Fruit fly (Drosophila melanogaster): ENCODE measurements around the gene CG4502.

CG4502 gene

dm6 chr2L:7154861-7155594 is 49.0 kb downstream of the CG4502 start (continued):
- TF ChIP-seq otp (GFP tag; IDR thresholded peaks at IDR 0.05) = 0 out of 3 replicates have a peak, but pooled peaks have one; percentile 21
- no peak for TF ChIP-seq zfh1 (GFP tag; IDR thresholded peaks at IDR 0.05)
- no peak for TF ChIP-seq pita (GFP tag; optimal IDR thresholded peaks at IDR 0.05)
- no peak for TF ChIP-seq disco-r (GFP tag; optimal IDR thresholded peaks at IDR 0.05)
- no peak for TF ChIP-seq fu2 (GFP tag; optimal IDR thresholded peaks at IDR 0.05)
- TF ChIP-seq Xbp1 (GFP tag; optimal IDR thresholded peaks at IDR 0.05) = peak; percentile 56
- peak; percentile 34 for TF ChIP-seq CG12219 (GFP tag; optimal IDR thresholded peaks at IDR 0.05)
- TF ChIP-seq Fer2 (tag; optimal IDR thresholded peaks at IDR 0.05) = no peak
- TF ChIP-seq CG2120 (GFP tag; optimal IDR thresholded peaks at IDR 0.05) = no peak
- no peak for TF ChIP-seq CG10321 (GFP tag; IDR thresholded peaks at IDR 0.05)
- TF ChIP-seq CG10654 (GFP tag; optimal IDR thresholded peaks at IDR 0.05) = no peak
- TF ChIP-seq Hr39 (optimal IDR thresholded peaks at IDR 0.05) = no peak
- TF ChIP-seq Mes4 (GFP tag; optimal IDR thresholded peaks at IDR 0.05) = peak; percentile 8
- TF ChIP-seq CkIIα-i1 (GFP tag; IDR thresholded peaks at IDR 0.05) = no peak
- no peak for TF ChIP-seq CG4854 (GFP tag; optimal IDR thresholded peaks at IDR 0.05)
- no peak for TF ChIP-seq CG32772 (GFP tag; IDR thresholded peaks at IDR 0.05)
- TF ChIP-seq CG30431 (GFP tag; optimal IDR thresholded peaks at IDR 0.05) = no peak
- no peak for TF ChIP-seq fd3F (GFP tag; optimal IDR thresholded peaks at IDR 0.05)
- no peak for TF ChIP-seq exex (tag; optimal IDR thresholded peaks at IDR 0.05)
- TF ChIP-seq mld (GFP tag; IDR thresholded peaks at IDR 0.05; ENCODE audit: partially characterized antibody) = no peak
- no peak for TF ChIP-seq CG4617 (GFP tag; optimal IDR thresholded peaks at IDR 0.05; ENCODE audit: borderline replicate concordance)
- peak; percentile 6 for TF ChIP-seq Sry-δ (GFP tag; optimal IDR thresholded peaks at IDR 0.05)
- no peak for TF ChIP-seq br (optimal IDR thresholded peaks at IDR 0.05)
- peak; percentile 49 for TF ChIP-seq phol (tag; optimal IDR thresholded peaks at IDR 0.05)
- no peak for TF ChIP-seq lbe (GFP tag; optimal IDR thresholded peaks at IDR 0.05)
- TF ChIP-seq peb (GFP tag; IDR thresholded peaks at IDR 0.05) = no peak
- peak; percentile 14 for TF ChIP-seq zen (tag; optimal IDR thresholded peaks at IDR 0.05)
- no peak for TF ChIP-seq dimm (GFP tag; IDR thresholded peaks at IDR 0.05)
- no peak for TF ChIP-seq wor (GFP tag; IDR thresholded peaks at IDR 0.05)
- TF ChIP-seq zf30C (GFP tag; optimal IDR thresholded peaks at IDR 0.05) = no peak
- peak; percentile 41 for TF ChIP-seq CG30403 (GFP tag; optimal IDR thresholded peaks at IDR 0.05)
- no peak for TF ChIP-seq CG8765 (GFP tag; IDR thresholded peaks at IDR 0.05)
- TF ChIP-seq chn (GFP tag; optimal IDR thresholded peaks at IDR 0.05) = no peak
- TF ChIP-seq Chrac-16 (GFP tag; optimal IDR thresholded peaks at IDR 0.05) = no peak
- TF ChIP-seq CG8089 (GFP tag; optimal IDR thresholded peaks at IDR 0.05) = no peak
- peak; percentile 31 for TF ChIP-seq her (GFP tag; optimal IDR thresholded peaks at IDR 0.05)
- TF ChIP-seq tup (GFP tag; optimal IDR thresholded peaks at IDR 0.05) = no peak
- no peak for TF ChIP-seq ac (GFP tag; optimal IDR thresholded peaks at IDR 0.05)
- no peak for TF ChIP-seq CG9437 (GFP tag; optimal IDR thresholded peaks at IDR 0.05)
- no peak for TF ChIP-seq cg (GFP tag; optimal IDR thresholded peaks at IDR 0.05)
- TF ChIP-seq sens (GFP tag) = peak; percentile 92
- no peak for TF ChIP-seq Dip3 (GFP tag; optimal IDR thresholded peaks at IDR 0.05)
- TF ChIP-seq cad (GFP tag; optimal IDR thresholded peaks at IDR 0.05) = no peak
- no peak for TF ChIP-seq sc (optimal IDR thresholded peaks at IDR 0.05)
- no peak for TF ChIP-seq sc (GFP tag; optimal IDR thresholded peaks at IDR 0.05)
- TF ChIP-seq pum (GFP tag; optimal IDR thresholded peaks at IDR 0.05) = peak; percentile 9
- TF ChIP-seq D (optimal IDR thresholded peaks at IDR 0.05) = no peak
- no peak for TF ChIP-seq D (GFP tag; optimal IDR thresholded peaks at IDR 0.05)
- TF ChIP-seq CG10462 (GFP tag; optimal IDR thresholded peaks at IDR 0.05) = no peak
- TF ChIP-seq CG1792 (GFP tag; optimal IDR thresholded peaks at IDR 0.05) = no peak
- TF ChIP-seq CG18011 (GFP tag; optimal IDR thresholded peaks at IDR 0.05) = no peak
- TF ChIP-seq CG3838 (GFP tag; optimal IDR thresholded peaks at IDR 0.05) = no peak
- peak; percentile 59 for TF ChIP-seq dmrt99B (tag; optimal IDR thresholded peaks at IDR 0.05)
